Worm (Caenorhabditis elegans) whole organism, L2 larva: Measurements from ENCODE around the gene cnt-1.

Source experiments
- aly-2 ChIP-seq: fragments of 150-350 bp; optimal IDR thresholded peaks from 2 replicates; lab custom pipeline; 2014; ENCODE audit warnings: missing biosample characterization, missing genetic modification characterization
- ama-1 ChIP-seq: fragments of 150-350 bp; optimal IDR thresholded peaks from 2 replicates; lab custom pipeline; 2018; ENCODE audit warnings: inconsistent platforms
- blmp-1 ChIP-seq: sonication (generic microtip); optimal IDR thresholded peaks from 2 replicates; lab custom pipeline; 2017; ENCODE audit warnings: missing genetic modification characterization, mild to moderate bottlenecking, missing compliant biosample characterization, antibody characterized with exemption, moderate library complexity; ENCODE audit not compliant: insufficient read depth
- dmd-4 ChIP-seq: sonication (generic microtip); optimal IDR thresholded peaks from 2 replicates; lab custom pipeline; 2017; ENCODE audit warnings: missing biosample characterization, missing genetic modification characterization
- skn-1 ChIP-seq: sonication (generic microtip); optimal IDR thresholded peaks from 2 replicates; lab custom pipeline; 2017; ENCODE audit warnings: missing biosample characterization, missing genetic modification characterization
- sma-9 ChIP-seq, 2 experiments: fragments of 150-350 bp in 1 of 2; sonication (generic microtip) in 1 of 2; optimal IDR thresholded peaks; 2 replicates each; lab custom pipeline; 2014 to 2016; ENCODE audit warnings: missing genetic modification characterization in 2 of 2, mild to moderate bottlenecking in 1 of 2, missing biosample characterization in 1 of 2, missing compliant biosample characterization in 1 of 2, missing genetic modification reagents in 1 of 2, moderate library complexity in 1 of 2

ce11 chrII:12080015-12080414 is 8.7 kb downstream of the cnt-1 start:
- TF ChIP-seq blmp-1 (tag; lab: Kevin White, UChicago), result no peak
- TF ChIP-seq dmd-4 (tag; lab: Kevin White, UChicago), result no peak
- no peak for TF ChIP-seq ama-1 (lab: Kevin White, UChicago)
- TF ChIP-seq aly-2, result no peak
- no peak for TF ChIP-seq sma-9 (GFP tag; optimal IDR thresholded peaks at IDR 0.05; lab: Kevin White, UChicago)
- TF ChIP-seq sma-9 (tag; optimal IDR thresholded peaks at IDR 0.05; lab: Kevin White, UChicago), result no peak
- TF ChIP-seq skn-1 (tag; lab: Kevin White, UChicago), result no peak
